Worm (Caenorhabditis elegans) whole organism, L2 larva: ENCODE data around the gene F35H8.12.

ENCODE experiments used
- C34F6.9 ChIP-seq: fragments of 150-350 bp; optimal IDR thresholded peaks from 2 replicates; lab custom pipeline; 2014; ENCODE audit warnings: missing biosample characterization, missing genetic modification characterization
- F13H6.1 ChIP-seq: sonication (generic microtip); optimal IDR thresholded peaks from 2 replicates; lab custom pipeline; 2016; ENCODE audit warnings: missing genetic modification characterization, missing compliant biosample characterization
- R02D3.7 ChIP-seq: fragments of 150-350 bp; optimal IDR thresholded peaks from 2 replicates; lab custom pipeline; 2014; ENCODE audit warnings: missing biosample characterization, missing genetic modification characterization
- Y55F3AM.14 ChIP-seq: fragments of 200-800 bp; sonication (Bioruptor generic); optimal IDR thresholded peaks from 2 replicates; lab custom pipeline; 2018; ENCODE audit warnings: mild to moderate bottlenecking, missing genetic modification characterization, missing compliant biosample characterization
- ZK546.5 ChIP-seq: sonication (generic microtip); optimal IDR thresholded peaks from 2 replicates; lab custom pipeline; 2017; ENCODE audit warnings: missing biosample characterization, missing genetic modification characterization
- blmp-1 ChIP-seq: sonication (generic microtip); optimal IDR thresholded peaks from 2 replicates; lab custom pipeline; 2017; ENCODE audit warnings: missing genetic modification characterization, mild to moderate bottlenecking, missing compliant biosample characterization, antibody characterized with exemption, moderate library complexity; ENCODE audit not compliant: insufficient read depth
- ceh-16 ChIP-seq: fragments of 150-350 bp; optimal IDR thresholded peaks from 2 replicates; lab custom pipeline; 2014; ENCODE audit warnings: missing biosample characterization, missing genetic modification characterization
- ceh-82 ChIP-seq: fragments of 150-350 bp; optimal IDR thresholded peaks from 2 replicates; lab custom pipeline; 2014; ENCODE audit warnings: missing biosample characterization, missing genetic modification characterization
- crh-2 ChIP-seq: sonication (generic microtip); optimal IDR thresholded peaks from 2 replicates; lab custom pipeline; 2017; ENCODE audit warnings: missing biosample characterization, missing genetic modification characterization
- dmd-4 ChIP-seq: sonication (generic microtip); optimal IDR thresholded peaks from 2 replicates; lab custom pipeline; 2017; ENCODE audit warnings: missing biosample characterization, missing genetic modification characterization
- egl-27 ChIP-seq: sonication (generic microtip); optimal IDR thresholded peaks from 3 replicates; lab custom pipeline; 2017; ENCODE audit warnings: missing biosample characterization, missing genetic modification reagents, missing genetic modification characterization
- elt-1 ChIP-seq: fragments of 150-350 bp; optimal IDR thresholded peaks from 2 replicates; lab custom pipeline; 2014; ENCODE audit warnings: missing biosample characterization, missing genetic modification characterization
- elt-3 ChIP-seq: sonication (generic microtip); optimal IDR thresholded peaks from 2 replicates; lab custom pipeline; 2017; ENCODE audit warnings: missing biosample characterization, missing genetic modification characterization
- fos-1 ChIP-seq: fragments of 150-350 bp; optimal IDR thresholded peaks from 2 replicates; lab custom pipeline; 2014; ENCODE audit warnings: missing biosample characterization, missing genetic modification characterization
- lin-11 ChIP-seq: fragments of 150-350 bp; sonication (generic microtip); optimal IDR thresholded peaks from 2 replicates; lab custom pipeline; 2014; ENCODE audit warnings: missing biosample characterization, missing genetic modification characterization, inconsistent platforms, mixed read lengths
- lin-13 ChIP-seq: fragments of 150-350 bp; optimal IDR thresholded peaks from 2 replicates; lab custom pipeline; 2014; ENCODE audit warnings: missing biosample characterization, missing genetic modification reagents, missing genetic modification characterization
- lin-39 ChIP-seq: fragments of 150-350 bp; optimal IDR thresholded peaks from 2 replicates; lab custom pipeline; 2014; ENCODE audit warnings: missing biosample characterization, missing genetic modification reagents, missing genetic modification characterization
- lsy-2 ChIP-seq, 2 experiments: fragments of 150-350 bp in 1 of 2; sonication (generic microtip) in 1 of 2; optimal IDR thresholded peaks; 2 replicates each; lab custom pipeline; 2014 to 2017; ENCODE audit warnings: missing biosample characterization in 2 of 2, missing genetic modification characterization in 2 of 2
- mab-5 ChIP-seq: fragments of 150-350 bp; optimal IDR thresholded peaks from 2 replicates; lab custom pipeline; 2014; ENCODE audit warnings: missing biosample characterization, missing genetic modification characterization
- mbf-1 ChIP-seq: sonication (generic microtip); optimal IDR thresholded peaks from 2 replicates; lab custom pipeline; 2017; ENCODE audit warnings: missing biosample characterization, missing genetic modification characterization
- nhr-10 ChIP-seq: sonication (generic microtip); optimal IDR thresholded peaks from 2 replicates; lab custom pipeline; 2017; ENCODE audit warnings: missing biosample characterization, missing genetic modification characterization
- nhr-11 ChIP-seq: fragments of 150-350 bp; optimal IDR thresholded peaks from 2 replicates; lab custom pipeline; 2014; ENCODE audit warnings: missing biosample characterization, missing genetic modification characterization
- nhr-129 ChIP-seq: fragments of 150-350 bp; optimal IDR thresholded peaks from 2 replicates; lab custom pipeline; 2014; ENCODE audit warnings: missing biosample characterization, missing genetic modification characterization
- nhr-21 ChIP-seq: fragments of 150-350 bp; optimal IDR thresholded peaks from 2 replicates; lab custom pipeline; 2014; ENCODE audit warnings: missing biosample characterization, missing genetic modification characterization
- nhr-23 ChIP-seq: fragments of 150-350 bp; optimal IDR thresholded peaks from 2 replicates; lab custom pipeline; 2014; ENCODE audit warnings: missing biosample characterization, missing genetic modification reagents, missing genetic modification characterization
- nhr-25 ChIP-seq: fragments of 150-350 bp; sonication (generic microtip); optimal IDR thresholded peaks from 3 replicates; lab custom pipeline; 2014; ENCODE audit warnings: missing biosample characterization, missing genetic modification characterization
- nhr-6 ChIP-seq: fragments of 150-350 bp; optimal IDR thresholded peaks from 2 replicates; lab custom pipeline; 2014; ENCODE audit warnings: missing biosample characterization, missing genetic modification characterization
- nhr-77 ChIP-seq: fragments of 150-350 bp; optimal IDR thresholded peaks from 2 replicates; lab custom pipeline; 2014; ENCODE audit warnings: missing biosample characterization, missing genetic modification characterization
- peb-1 ChIP-seq: fragments of 150-350 bp; optimal IDR thresholded peaks from 2 replicates; lab custom pipeline; 2014; ENCODE audit warnings: missing biosample characterization, missing genetic modification characterization
- sem-4 ChIP-seq: fragments of 150-350 bp; optimal IDR thresholded peaks from 2 replicates; lab custom pipeline; 2014; ENCODE audit warnings: missing biosample characterization, missing genetic modification reagents, missing genetic modification characterization
- skn-1 ChIP-seq: sonication (generic microtip); optimal IDR thresholded peaks from 2 replicates; lab custom pipeline; 2017; ENCODE audit warnings: missing biosample characterization, missing genetic modification characterization
- sma-3 ChIP-seq: sonication (generic microtip); optimal IDR thresholded peaks from 2 replicates; lab custom pipeline; 2016; ENCODE audit warnings: missing genetic modification reagents, missing genetic modification characterization, missing compliant biosample characterization
- sma-9 ChIP-seq, 2 experiments: fragments of 150-350 bp in 1 of 2; sonication (generic microtip) in 1 of 2; optimal IDR thresholded peaks; 2 replicates each; lab custom pipeline; 2014 to 2016; ENCODE audit warnings: missing genetic modification characterization in 2 of 2, mild to moderate bottlenecking in 1 of 2, missing biosample characterization in 1 of 2, missing compliant biosample characterization in 1 of 2, missing genetic modification reagents in 1 of 2, moderate library complexity in 1 of 2
- snpc-4 ChIP-seq: fragments of 150-350 bp; optimal IDR thresholded peaks from 2 replicates; lab custom pipeline; 2014; ENCODE audit warnings: missing biosample characterization, missing genetic modification characterization
- unc-39 ChIP-seq: fragments of 150-350 bp; optimal IDR thresholded peaks from 2 replicates; lab custom pipeline; 2014; ENCODE audit warnings: missing biosample characterization, missing genetic modification characterization
- unc-62 ChIP-seq: fragments of 150-350 bp; optimal IDR thresholded peaks from 2 replicates; lab custom pipeline; 2014; ENCODE audit warnings: missing biosample characterization, missing genetic modification reagents, missing genetic modification characterization
- zag-1 ChIP-seq: fragments of 150-350 bp; optimal IDR thresholded peaks from 2 replicates; lab custom pipeline; 2014; ENCODE audit warnings: missing biosample characterization, missing genetic modification characterization
- ztf-1 ChIP-seq: fragments of 200-800 bp; sonication (Bioruptor generic); conservative IDR thresholded peaks from 2 replicates; pipeline ENCODE4 v1.3.6; 2022; ENCODE audit warnings: missing genetic modification characterization, missing compliant biosample characterization
- ztf-11 ChIP-seq: sonication (generic microtip); optimal IDR thresholded peaks from 2 replicates; lab custom pipeline; 2017; ENCODE audit warnings: missing biosample characterization, missing genetic modification characterization
- ztf-4 ChIP-seq: fragments of 150-350 bp; optimal IDR thresholded peaks from 2 replicates; lab custom pipeline; 2014; ENCODE audit warnings: missing biosample characterization, missing genetic modification characterization

F35H8.12 gene

DNA sequence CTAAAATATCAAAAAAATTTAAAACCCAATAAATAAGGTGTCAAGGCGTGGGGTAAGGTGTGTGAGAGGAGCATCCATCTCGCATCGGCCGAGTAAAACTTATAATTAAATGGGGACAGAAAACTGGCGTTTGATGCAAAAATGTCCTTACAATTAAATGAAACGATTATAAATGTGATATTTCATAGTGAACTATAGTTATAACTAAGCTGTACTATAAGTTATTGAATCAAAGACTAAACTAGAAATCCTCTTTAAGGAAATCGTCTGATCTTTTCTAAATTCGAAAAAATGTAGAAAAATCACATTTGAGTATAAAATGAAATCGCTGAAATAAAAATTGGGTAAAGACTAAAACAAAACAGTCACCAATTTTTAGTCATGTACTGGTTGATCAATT, 918 bp upstream of the F35H8.12 start, which contains the start of gene sra-6:
sra-6 (minus strand) TSS at position 101 of the 400 bp plus-strand sequence.
- TF ChIP-seq nhr-6 (tag; lab: Kevin White, UChicago) = no peak
- no peak for TF ChIP-seq peb-1 (tag; lab: Kevin White, UChicago)
- no peak for TF ChIP-seq mbf-1 (tag; lab: Kevin White, UChicago)
- TF ChIP-seq nhr-25 (tag; lab: Kevin White, UChicago) = no peak
- no peak for TF ChIP-seq ceh-82 (tag; lab: Kevin White, UChicago)
- TF ChIP-seq lin-13 (GFP tag; lab: Kevin White, UChicago) = no peak
- no peak for TF ChIP-seq sem-4 (tag; lab: Kevin White, UChicago)
- TF ChIP-seq nhr-10 (tag; lab: Kevin White, UChicago) = no peak

DNA sequence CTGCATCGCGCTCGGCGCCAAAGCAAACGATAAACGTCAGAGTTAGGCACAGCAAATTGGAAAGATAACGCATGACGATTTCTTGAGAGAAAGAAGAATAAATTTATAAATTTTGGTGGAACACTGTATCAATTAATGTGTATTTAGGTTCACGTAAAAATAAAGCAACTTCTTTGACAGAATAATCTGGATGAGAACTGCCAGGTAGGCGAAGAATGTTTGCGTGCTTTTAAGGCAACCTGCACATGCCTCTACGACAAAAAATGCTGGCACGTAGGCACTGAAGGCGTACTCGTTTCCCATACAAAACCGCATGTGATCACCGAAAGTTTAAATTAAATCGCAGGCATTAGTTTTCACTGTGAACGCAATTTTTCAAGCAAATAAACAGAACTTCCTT, 1.5 kb downstream of the F35H8.12 start, which contains the start of gene F35H8.1:
F35H8.1 (minus strand) TSS at position 101 of the 400 bp plus-strand sequence.
- no peak for TF ChIP-seq blmp-1 (tag; lab: Kevin White, UChicago)
- no peak for TF ChIP-seq ztf-11
- no peak for TF ChIP-seq elt-1 (tag; lab: Kevin White, UChicago)

DNA sequence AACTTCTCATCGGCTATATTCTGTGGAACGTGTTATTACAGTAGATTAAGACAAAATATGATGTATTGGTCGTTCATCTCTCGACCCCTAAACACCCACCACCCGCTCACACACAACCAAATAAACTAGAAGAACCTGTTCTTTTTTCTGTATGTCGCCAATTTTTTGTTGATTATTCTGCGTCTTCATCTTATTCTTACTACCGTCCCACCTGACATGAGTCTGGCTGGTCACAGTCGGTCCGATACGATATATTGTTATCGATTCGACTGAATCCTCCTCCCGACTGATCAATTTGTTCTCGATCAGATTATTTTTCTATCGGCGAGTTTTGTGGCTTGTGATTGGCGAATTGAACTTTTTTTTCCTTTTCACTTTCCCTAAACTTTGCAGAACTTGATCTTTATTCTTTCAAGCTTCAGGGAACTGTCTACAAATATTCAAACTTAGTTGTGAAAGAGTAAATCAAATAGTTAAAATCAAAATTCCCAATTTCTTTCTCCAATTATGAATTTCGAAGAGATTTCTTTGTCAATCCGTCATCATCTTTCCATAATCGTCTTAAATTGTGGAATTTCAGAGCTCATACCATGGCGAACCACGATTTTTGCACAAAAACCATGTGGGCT, 3.4 kb downstream of the F35H8.12 start, which contains the start of gene F35H8.2:
F35H8.2 (plus strand) TSS at position 579 of the 629 bp plus-strand sequence.
- TF ChIP-seq nhr-25 (tag; lab: Kevin White, UChicago) = peak; percentile 82
- no peak for TF ChIP-seq ztf-4 (tag; lab: Kevin White, UChicago)
- no peak for TF ChIP-seq sem-4 (tag; lab: Kevin White, UChicago)
- peak; percentile 18 for TF ChIP-seq sma-3 (GFP tag; lab: Kevin White, UChicago)
- peak; percentile 34 for TF ChIP-seq nhr-21 (tag; lab: Kevin White, UChicago)

DNA sequence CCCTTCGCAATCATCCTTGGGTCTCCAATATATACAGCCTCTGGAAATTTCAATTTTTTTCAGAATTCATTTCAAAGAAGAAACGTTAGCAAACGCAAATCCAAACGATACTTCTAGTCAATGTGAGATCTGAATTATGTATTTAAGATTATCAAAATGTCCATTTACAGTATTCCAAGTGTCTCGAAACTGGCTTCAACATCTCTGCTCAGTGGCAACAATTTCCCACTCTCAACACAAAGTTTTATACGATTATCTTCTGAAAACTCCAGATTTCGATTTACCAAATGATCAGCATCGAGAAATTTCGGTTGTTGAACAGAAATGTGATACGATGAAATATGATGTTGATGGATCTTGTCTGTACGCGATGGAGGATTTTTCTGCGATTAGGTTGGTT, 4.9 kb downstream of the F35H8.12 start:
- no peak for TF ChIP-seq lin-11 (tag; lab: Kevin White, UChicago)
- no peak for TF ChIP-seq ceh-16 (tag; lab: Kevin White, UChicago)
- TF ChIP-seq nhr-77 (tag; lab: Kevin White, UChicago) = no peak
- no peak for TF ChIP-seq snpc-4
- no peak for TF ChIP-seq ztf-1 (GFP tag; lab: Robert Waterston, UW)
- TF ChIP-seq ztf-11 = no peak
- TF ChIP-seq nhr-25 (tag; lab: Kevin White, UChicago) = no peak
- no peak for TF ChIP-seq unc-62 (GFP tag; lab: Kevin White, UChicago)

DNA sequence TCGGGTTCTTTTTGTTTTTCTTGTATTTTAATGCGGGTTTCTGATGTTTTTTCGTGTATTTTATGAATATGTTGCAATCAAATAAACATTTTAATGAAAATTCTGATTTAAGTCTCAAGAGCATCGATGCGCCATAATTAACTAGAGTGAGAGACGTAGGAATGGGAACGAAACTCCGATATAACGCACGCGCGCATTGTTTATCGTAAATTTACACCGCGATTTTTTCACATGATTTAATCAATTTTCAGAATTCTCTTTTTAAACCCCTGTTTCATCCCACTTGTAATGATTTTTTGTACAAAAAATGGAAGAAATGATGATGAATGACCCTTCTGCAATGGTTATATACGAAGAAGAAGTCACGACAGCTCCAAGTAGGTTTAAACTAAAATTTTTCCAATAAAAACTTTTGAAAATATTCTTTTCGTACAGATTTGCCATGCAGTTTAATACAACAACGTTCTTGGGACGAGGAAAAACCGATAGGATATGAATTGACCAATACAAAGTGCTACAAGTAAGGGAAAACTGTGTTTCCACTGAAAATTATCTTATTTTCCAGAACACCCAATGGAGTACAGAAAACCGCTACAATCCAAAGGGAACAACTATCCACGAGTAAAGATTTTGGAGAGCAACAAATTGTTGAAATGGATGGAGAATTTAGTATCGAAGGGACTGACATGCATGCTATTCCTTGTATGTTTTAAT, 6.0 kb downstream of the F35H8.12 start, which contains the start of gene zfp-2:
zfp-2 (plus strand) TSS at position 214 of the 714 bp plus-strand sequence.
- TF ChIP-seq nhr-77 (tag; lab: Kevin White, UChicago) (no peak), lsy-2 (tag; optimal IDR thresholded peaks at IDR 0.05; lab: Kevin White, UChicago) (no peak), nhr-25 (tag; lab: Kevin White, UChicago) (peak; percentile 16), dmd-4 (tag; lab: Kevin White, UChicago) (no peak), unc-39 (no peak), blmp-1 (tag; lab: Kevin White, UChicago) (no peak), nhr-10 (tag; lab: Kevin White, UChicago) (no peak), mab-5 (no peak), ceh-82 (tag; lab: Kevin White, UChicago) (no peak), lin-39 (no peak), nhr-11 (tag; lab: Kevin White, UChicago) (no peak), ztf-4 (tag; lab: Kevin White, UChicago) (no peak), crh-2 (tag; lab: Kevin White, UChicago) (no peak), nhr-129 (peak; percentile 13), nhr-23 (no peak), C34F6.9 (tag; lab: Kevin White, UChicago) (peak; percentile 40), egl-27 (tag; lab: Kevin White, UChicago) (no peak), lin-11 (tag; lab: Kevin White, UChicago) (no peak), fos-1 (tag; lab: Kevin White, UChicago) (no peak), Y55F3AM.14 (no peak), snpc-4 (no peak), sma-9 (GFP tag; optimal IDR thresholded peaks at IDR 0.05; lab: Kevin White, UChicago) (no peak), sma-9 (tag; optimal IDR thresholded peaks at IDR 0.05; lab: Kevin White, UChicago) (no peak), F13H6.1 (no peak), skn-1 (tag; lab: Kevin White, UChicago) (no peak), ZK546.5 (no peak), lin-13 (GFP tag; lab: Kevin White, UChicago) (no peak), nhr-21 (tag; lab: Kevin White, UChicago) (no peak), elt-3 (tag; lab: Kevin White, UChicago) (no peak), R02D3.7 (tag; lab: Kevin White, UChicago) (peak; percentile 28), sma-3 (GFP tag; lab: Kevin White, UChicago) (no peak), zag-1 (tag; lab: Kevin White, UChicago) (no peak)
